Fruit fly (Drosophila melanogaster): ENCODE data around the gene rudhira.

rudhira gene

dm6 chrX:11818047-11818766 lies 1.5 kb downstream of the rudhira start (continued):
- peak; percentile 89 for TF ChIP-seq CG10669 (GFP tag; optimal IDR thresholded peaks at IDR 0.05)
- TF ChIP-seq pdm3 (GFP tag; optimal IDR thresholded peaks at IDR 0.05) = peak; percentile 95
- TF ChIP-seq Hr4 (GFP tag; optimal IDR thresholded peaks at IDR 0.05) = peak; percentile 98
- peak; percentile 94 for TF ChIP-seq Eip75B (GFP tag; optimal IDR thresholded peaks at IDR 0.05)
- peak; percentile 95 for TF ChIP-seq CG11294 (GFP tag; IDR thresholded peaks at IDR 0.05)
- TF ChIP-seq fd59A (GFP tag; optimal IDR thresholded peaks at IDR 0.05) = peak; percentile 83
- peak; percentile 90 for TF ChIP-seq Ets96B (tag; optimal IDR thresholded peaks at IDR 0.05)
- TF ChIP-seq CG11762 (GFP tag; optimal IDR thresholded peaks at IDR 0.05; ENCODE audit: insufficient read depth) = peak; percentile 94
- peak; percentile 93 for TF ChIP-seq CG7368 (GFP tag; optimal IDR thresholded peaks at IDR 0.05)

- TF ChIP-seq CG11294 (GFP tag; IDR thresholded peaks at IDR 0.05) = no peak
- no peak for TF ChIP-seq CG34406 (GFP tag; optimal IDR thresholded peaks at IDR 0.05)
- no peak for TF ChIP-seq lz (GFP tag; optimal IDR thresholded peaks at IDR 0.05)
- no peak for TF ChIP-seq svp (GFP tag)
- TF ChIP-seq Ets96B (tag; optimal IDR thresholded peaks at IDR 0.05) = no peak
- TF ChIP-seq eg (GFP tag; IDR thresholded peaks at IDR 0.05) = no peak
- no peak for TF ChIP-seq CG15336 (GFP tag; IDR thresholded peaks at IDR 0.05)
- no peak for TF ChIP-seq CG3032 (tag; optimal IDR thresholded peaks at IDR 0.05)
- TF ChIP-seq CG6808 (GFP tag; optimal IDR thresholded peaks at IDR 0.05) = no peak
- no peak for TF ChIP-seq ss (GFP tag; optimal IDR thresholded peaks at IDR 0.05)
- TF ChIP-seq Blimp-1 (GFP tag; optimal IDR thresholded peaks at IDR 0.05) = no peak
- TF ChIP-seq Hr38 (GFP tag; optimal IDR thresholded peaks at IDR 0.05) = no peak
- no peak for TF ChIP-seq CG3919 (GFP tag; optimal IDR thresholded peaks at IDR 0.05)
- no peak for TF ChIP-seq fkh (GFP tag; optimal IDR thresholded peaks at IDR 0.05)
- no peak for TF ChIP-seq CG6276 (GFP tag; optimal IDR thresholded peaks at IDR 0.05)
- no peak for TF ChIP-seq CG32006 (GFP tag; optimal IDR thresholded peaks at IDR 0.05)
- no peak for TF ChIP-seq CG16779 (tag; optimal IDR thresholded peaks at IDR 0.05)
These were observed 2.0 kb downstream of the rudhira start for dm6 chrX:11818767-11819089.

- TF ChIP-seq CG6276 (GFP tag; optimal IDR thresholded peaks at IDR 0.05) (no peak), CG34406 (GFP tag; optimal IDR thresholded peaks at IDR 0.05) (no peak), vri (GFP tag; optimal IDR thresholded peaks at IDR 0.05) (peak; percentile 22), CG9139 (GFP tag; optimal IDR thresholded peaks at IDR 0.05) (no peak), CG8119 (GFP tag; IDR thresholded peaks at IDR 0.05) (peak; percentile 41; the same call in 1 of the 3 replicates), svp (GFP tag) (peak; percentile 90), CG10669 (GFP tag; optimal IDR thresholded peaks at IDR 0.05) (no peak), CG31627 (GFP tag; optimal IDR thresholded peaks at IDR 0.05) (no peak), Eip78C (GFP tag) (peak; percentile 68), Eip75B (GFP tag; optimal IDR thresholded peaks at IDR 0.05) (peak; percentile 31), CG11294 (GFP tag; IDR thresholded peaks at IDR 0.05) (0 out of 2 replicates have a peak, but pooled peaks have one; percentile 41), CG3919 (GFP tag; optimal IDR thresholded peaks at IDR 0.05) (peak; percentile 1), CG10631 (GFP tag; optimal IDR thresholded peaks at IDR 0.05) (peak; percentile 18), CG32006 (GFP tag; optimal IDR thresholded peaks at IDR 0.05) (peak; percentile 43), CG6163 (GFP tag; IDR thresholded peaks at IDR 0.05) (peak; percentile 38; the same call in 1 of the 3 replicates), pdm3 (GFP tag; optimal IDR thresholded peaks at IDR 0.05) (peak; percentile 0), Sox14 (GFP tag; optimal IDR thresholded peaks at IDR 0.05) (peak; percentile 84), eg (GFP tag; IDR thresholded peaks at IDR 0.05) (peak; percentile 42; the same call in 1 of the 3 replicates), acj6 (GFP tag; optimal IDR thresholded peaks at IDR 0.05) (peak; percentile 15), Ets21C (GFP tag; optimal IDR thresholded peaks at IDR 0.05) (no peak)
These were observed 2.7 kb downstream of the rudhira start for dm6 chrX:11819241-11819862.

Measured in whole organism, prepupa.